Fruit fly (Drosophila melanogaster) whole organism: ENCODE data around the gene Nf-YA.

Experiments
- CG8478 ChIP-seq: fragments of >200 bp; optimal IDR thresholded peaks from 2 replicates; lab custom pipeline; 2018; ENCODE audit warnings: inconsistent platforms
- Dll ChIP-seq: fragments of >200 bp; optimal IDR thresholded peaks from 2 replicates; lab custom pipeline; 2017
- EcR ChIP-seq, 2 experiments: fragments of >200 bp; optimal IDR thresholded peaks; 2 replicates each; lab custom pipeline; 2017; ENCODE audit warnings: missing biosample characterization in 2 of 2, missing genetic modification characterization in 2 of 2, missing genetic modification reagents in 2 of 2
- pan ChIP-seq: fragments of >200 bp; optimal IDR thresholded peaks from 2 replicates; lab custom pipeline; 2017
- psq ChIP-seq: fragments of >200 bp; optimal IDR thresholded peaks from 2 replicates; lab custom pipeline; 2017
- usp ChIP-seq: fragments of >200 bp; optimal IDR thresholded peaks from 2 replicates; lab custom pipeline; 2017; ENCODE audit warnings: missing biosample characterization, missing genetic modification characterization, mixed read lengths

Gene Nf-YA

dm6 chr3L:9426656-9427294 lies 15.3 kb downstream of the Nf-YA start, which contains the start of the genes Atat and Shc:
Gene Atat (minus strand): TSS chr3L:9426758.
Gene Shc (plus strand): TSS chr3L:9427010.
- TF ChIP-seq psq (lab: Kevin White, UChicago) (no peak), pan (lab: Kevin White, UChicago) (no peak), Dll (lab: Kevin White, UChicago) (no peak), CG8478 (no peak), usp (GFP tag; lab: Kevin White, UChicago) (no peak), EcR (GFP tag; optimal IDR thresholded peaks at IDR 0.05; lab: Kevin White, UChicago) (no peak)

- no peak for TF ChIP-seq usp (GFP tag; lab: Kevin White, UChicago)
- TF ChIP-seq Dll (lab: Kevin White, UChicago) = no peak
- no peak for TF ChIP-seq pan (lab: Kevin White, UChicago)
- no peak for TF ChIP-seq CG8478
- TF ChIP-seq EcR (GFP tag; optimal IDR thresholded peaks at IDR 0.05; lab: Kevin White, UChicago) = no peak
- TF ChIP-seq psq (lab: Kevin White, UChicago) = no peak
These were observed 16.2 kb downstream of the Nf-YA start for dm6 chr3L:9425838-9426237.

- TF ChIP-seq Dll (lab: Kevin White, UChicago) = no peak
- TF ChIP-seq CG8478 = no peak
- TF ChIP-seq EcR (GFP tag; optimal IDR thresholded peaks at IDR 0.05; lab: Kevin White, UChicago) = no peak
- TF ChIP-seq usp (GFP tag; lab: Kevin White, UChicago) = no peak
- TF ChIP-seq psq (lab: Kevin White, UChicago) = no peak
- TF ChIP-seq pan (lab: Kevin White, UChicago) = no peak
These were observed 17.5 kb downstream of the Nf-YA start for dm6 chr3L:9424528-9424911.

- TF ChIP-seq psq (lab: Kevin White, UChicago) = no peak
- no peak for TF ChIP-seq usp (GFP tag; lab: Kevin White, UChicago)
- TF ChIP-seq EcR (GFP tag; optimal IDR thresholded peaks at IDR 0.05; lab: Kevin White, UChicago) = no peak
- TF ChIP-seq pan (lab: Kevin White, UChicago) = no peak
- TF ChIP-seq CG8478 = no peak
- no peak for TF ChIP-seq Dll (lab: Kevin White, UChicago)
These were observed 18.1 kb downstream of the Nf-YA start for dm6 chr3L:9423757-9424527.

- no peak for TF ChIP-seq usp (GFP tag; lab: Kevin White, UChicago)
- no peak for TF ChIP-seq pan (lab: Kevin White, UChicago)
- no peak for TF ChIP-seq EcR (GFP tag; optimal IDR thresholded peaks at IDR 0.05; lab: Kevin White, UChicago)
- no peak for TF ChIP-seq CG8478
- no peak for TF ChIP-seq Dll (lab: Kevin White, UChicago)
- no peak for TF ChIP-seq psq (lab: Kevin White, UChicago)
These were observed 19.2 kb downstream of the Nf-YA start, which contains the start of gene aay for dm6 chr3L:9422636-9423419. Gene aay (plus strand): TSS chr3L:9423253.

dm6 chr3L:9422135-9422534 lies 19.9 kb downstream of the Nf-YA start:
- TF ChIP-seq usp (GFP tag; lab: Kevin White, UChicago) (no peak), Dll (lab: Kevin White, UChicago) (no peak), EcR (GFP tag; optimal IDR thresholded peaks at IDR 0.05; lab: Kevin White, UChicago) (no peak), psq (lab: Kevin White, UChicago) (no peak), pan (lab: Kevin White, UChicago) (no peak), CG8478 (no peak)

- TF ChIP-seq usp (GFP tag; lab: Kevin White, UChicago) (no peak), psq (lab: Kevin White, UChicago) (no peak), CG8478 (no peak), Dll (lab: Kevin White, UChicago) (no peak), pan (lab: Kevin White, UChicago) (no peak), EcR (GFP tag; optimal IDR thresholded peaks at IDR 0.05; lab: Kevin White, UChicago) (no peak)
These were observed 20.4 kb downstream of the Nf-YA start for dm6 chr3L:9421621-9422020.

dm6 chr3L:9420819-9421130 lies 21.3 kb downstream of the Nf-YA start:
- TF ChIP-seq usp (GFP tag; lab: Kevin White, UChicago) (no peak), Dll (lab: Kevin White, UChicago) (no peak), EcR (GFP tag; optimal IDR thresholded peaks at IDR 0.05; lab: Kevin White, UChicago) (no peak), pan (lab: Kevin White, UChicago) (no peak), CG8478 (no peak), psq (lab: Kevin White, UChicago) (no peak)

dm6 chr3L:9420054-9420818 lies 21.8 kb downstream of the Nf-YA start:
- TF ChIP-seq Dll (lab: Kevin White, UChicago) (no peak), CG8478 (no peak), pan (lab: Kevin White, UChicago) (no peak), psq (lab: Kevin White, UChicago) (no peak), usp (GFP tag; lab: Kevin White, UChicago) (no peak), EcR (GFP tag; optimal IDR thresholded peaks at IDR 0.05; lab: Kevin White, UChicago) (no peak)

- no peak for TF ChIP-seq EcR (GFP tag; optimal IDR thresholded peaks at IDR 0.05; lab: Kevin White, UChicago)
These were observed 22.7 kb downstream of the Nf-YA start for dm6 chr3L:9419328-9419727.
